Worm (Caenorhabditis elegans): Measurements from ENCODE around the gene hda-5.

The hda-5 gene

ce11 chrII:11756684-11757107, 42.1 kb upstream of the hda-5 start (continued):
- TF ChIP-seq atf-7 (tag; optimal IDR thresholded peaks at IDR 0.05) (no peak), C06A6.2 (GFP tag; conservative IDR thresholded peaks at IDR 0.05) (peak; percentile 55; the same call in 1 of the 2 replicates), lag-1 (GFP tag; IDR thresholded peaks at IDR 0.05) (no peak), bed-1 (GFP tag; IDR thresholded peaks at IDR 0.05) (no peak), snpc-1.1 (tag; optimal IDR thresholded peaks at IDR 0.05; ENCODE audit: insufficient read depth) (peak; percentile 86), B0336.3 (GFP tag; IDR thresholded peaks at IDR 0.05) (peak; percentile 60), Y53F4B.3 (GFP tag; IDR thresholded peaks at IDR 0.05) (no peak), nhr-27 (tag; optimal IDR thresholded peaks at IDR 0.05) (no peak), B0261.1 (tag; optimal IDR thresholded peaks at IDR 0.05) (no peak), ztf-28 (GFP tag; IDR thresholded peaks at IDR 0.05) (no peak), unc-130 (GFP tag; optimal IDR thresholded peaks at IDR 0.05) (no peak), lsy-27 (tag; optimal IDR thresholded peaks at IDR 0.05; ENCODE audit: borderline replicate concordance, insufficient read depth) (no peak), aptf-3 (GFP tag; IDR thresholded peaks at IDR 0.05) (no peak), ztf-3 (GFP tag; optimal IDR thresholded peaks at IDR 0.05) (peak; percentile 49), ztf-6 (GFP tag; IDR thresholded peaks at IDR 0.05) (no peak), ztf-18 (tag; optimal IDR thresholded peaks at IDR 0.05) (peak; percentile 59), ama-1 (optimal IDR thresholded peaks at IDR 0.05) (peak; percentile 97), ama-1 (GFP tag; optimal IDR thresholded peaks at IDR 0.05) (no peak), zim-3 (tag; optimal IDR thresholded peaks at IDR 0.05) (peak; percentile 61), nhr-179 (tag; optimal IDR thresholded peaks at IDR 0.05) (no peak), madf-6 (GFP tag; IDR thresholded peaks at IDR 0.05) (0 out of 2 replicates have a peak, but pooled peaks have one; percentile 18), repo-1 (tag; optimal IDR thresholded peaks at IDR 0.05) (no peak), somi-1 (GFP tag; optimal IDR thresholded peaks at IDR 0.05) (peak; percentile 5), unc-62 (GFP tag; optimal IDR thresholded peaks at IDR 0.05) (no peak), F22D6.2 (tag; optimal IDR thresholded peaks at IDR 0.05) (no peak), ceh-91 (GFP tag; IDR thresholded peaks at IDR 0.05) (no peak), gei-17 (GFP tag; optimal IDR thresholded peaks at IDR 0.05) (peak; percentile 15), xnd-1 (tag; optimal IDR thresholded peaks at IDR 0.05) (peak; percentile 18), lin-54 (GFP tag; optimal IDR thresholded peaks at IDR 0.05) (peak; percentile 62), hrde-1 (tag; optimal IDR thresholded peaks at IDR 0.05; ENCODE audit: borderline replicate concordance) (no peak)

DNA sequence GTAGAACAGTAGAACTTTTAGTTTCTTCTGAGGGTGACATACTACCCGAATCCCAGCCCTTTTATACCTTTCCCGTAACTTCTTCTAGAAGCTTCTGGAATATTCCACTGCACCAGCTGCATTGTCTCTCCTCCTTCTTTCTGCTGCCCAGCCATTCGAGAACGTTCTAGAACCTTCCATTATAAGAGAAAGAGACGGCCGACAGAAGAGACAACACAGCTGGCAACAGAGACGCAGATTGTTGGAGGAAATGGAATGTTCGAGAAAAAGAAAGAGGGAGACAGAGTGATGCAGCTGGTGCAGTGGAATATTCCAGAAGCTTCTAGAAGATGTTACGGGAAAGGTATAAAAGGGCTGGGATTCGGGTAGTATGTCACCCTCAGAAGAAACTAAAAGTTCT, 39.6 kb upstream of the hda-5 start, which contains the start of the genes F44E5.4 and F44E5.5:
TSS of gene F44E5.4 (minus strand) at position 35 of the 400 bp plus-strand sequence.
TSS of gene F44E5.5 (plus strand) at position 386 of the 400 bp plus-strand sequence.
- TF ChIP-seq F37B4.10 (GFP tag; IDR thresholded peaks at IDR 0.05) (peak; percentile 95; the same call in 1 of the 2 replicates), aptf-3 (GFP tag; IDR thresholded peaks at IDR 0.05) (peak; percentile 100), ztf-6 (GFP tag; IDR thresholded peaks at IDR 0.05) (peak; percentile 95), lin-35 (GFP tag; optimal IDR thresholded peaks at IDR 0.05) (peak in 1 of 3 experiments; percentile 87), zim-3 (tag; optimal IDR thresholded peaks at IDR 0.05) (peak; percentile 99), F22D6.2 (tag; optimal IDR thresholded peaks at IDR 0.05) (peak; percentile 88), Y56A3A.18 (GFP tag; IDR thresholded peaks at IDR 0.05) (peak; percentile 99), let-526 (GFP tag; IDR thresholded peaks at IDR 0.05) (peak; percentile 100), lin-40 (tag; optimal IDR thresholded peaks at IDR 0.05) (peak; percentile 97), cebp-1 (GFP tag; IDR thresholded peaks at IDR 0.05) (peak; percentile 89), cebp-1 (tag; optimal IDR thresholded peaks at IDR 0.05) (peak; percentile 80), attf-6 (GFP tag; IDR thresholded peaks at IDR 0.05) (peak; percentile 86), dpff-1 (tag; optimal IDR thresholded peaks at IDR 0.05) (peak; percentile 93), Y67H2A.10 (GFP tag; conservative IDR thresholded peaks at IDR 0.05) (peak; percentile 99), akir-1 (GFP tag; optimal IDR thresholded peaks at IDR 0.05) (peak; percentile 72), attf-5 (GFP tag; optimal IDR thresholded peaks at IDR 0.05) (peak; percentile 46), rcor-1 (GFP tag; IDR thresholded peaks at IDR 0.05) (peak; percentile 92), pbrm-1 (GFP tag; IDR thresholded peaks at IDR 0.05) (peak; percentile 99), gei-17 (GFP tag; optimal IDR thresholded peaks at IDR 0.05) (peak; percentile 89), Y95B8A.8 (GFP tag; IDR thresholded peaks at IDR 0.05) (peak; percentile 97), tbp1 (GFP tag; optimal IDR thresholded peaks at IDR 0.05) (peak; percentile 74), madf-10 (tag; optimal IDR thresholded peaks at IDR 0.05) (peak; percentile 79), ets-4 (GFP tag; optimal IDR thresholded peaks at IDR 0.05) (peak; percentile 92), T07F8.4 (tag; optimal IDR thresholded peaks at IDR 0.05) (peak; percentile 55)
